Fruit fly (Drosophila melanogaster) whole organism, embryonic: ENCODE results near the gene Seipin.
A peak's percentile ranks its signal among the peaks of the same experiment; 100 is the strongest.

Experiments
- CG10321 ChIP-seq: fragments of 200-800 bp; sonication (Bioruptor generic); IDR thresholded peaks from 2 replicates; pipeline ENCODE4 v1.3.6; 2022; ENCODE audit warnings: missing biosample characterization, missing genetic modification characterization
- CG11085 ChIP-seq: fragments of 200-800 bp; sonication (Bioruptor generic); IDR thresholded peaks from 2 replicates; pipeline ENCODE4 v1.3.6; 2022; ENCODE audit warnings: missing biosample characterization, missing genetic modification characterization
- CG11560 ChIP-seq: fragments of 200-800 bp; sonication (Bioruptor generic); IDR thresholded peaks from 3 replicates; pipeline ENCODE4 v1.3.6; 2022; ENCODE audit warnings: missing biosample characterization, missing genetic modification characterization
- CG12071 ChIP-seq: fragments of 200-800 bp; sonication (Bioruptor generic); optimal IDR thresholded peaks from 3 replicates; lab custom pipeline; 2018; ENCODE audit warnings: missing biosample characterization, mild to moderate bottlenecking, missing genetic modification characterization
- CG1233 ChIP-seq: fragments of 200-800 bp; sonication (Bioruptor generic); optimal IDR thresholded peaks from 4 replicates; lab custom pipeline; 2018; ENCODE audit warnings: missing biosample characterization, mild to moderate bottlenecking, missing genetic modification characterization
- CG12391 ChIP-seq: fragments of 200-800 bp; sonication (Bioruptor generic); optimal IDR thresholded peaks from 3 replicates; lab custom pipeline; 2018; ENCODE audit warnings: missing biosample characterization, mild to moderate bottlenecking, missing genetic modification characterization, moderate library complexity
- CG12659 ChIP-seq: fragments of 200-800 bp; sonication (Bioruptor generic); optimal IDR thresholded peaks from 3 replicates; lab custom pipeline; 2017; ENCODE audit warnings: mild to moderate bottlenecking, missing biosample characterization, missing genetic modification reagents, missing genetic modification characterization
- CG13123 ChIP-seq: fragments of 200-800 bp; sonication (Bioruptor generic); optimal IDR thresholded peaks from 2 replicates; lab custom pipeline; 2016; ENCODE audit warnings: missing biosample characterization, missing genetic modification characterization
- CG1529 ChIP-seq: fragments of 200-800 bp; sonication (Bioruptor generic); optimal IDR thresholded peaks from 3 replicates; lab custom pipeline; 2018; ENCODE audit warnings: missing biosample characterization, missing genetic modification characterization
- CG15479 ChIP-seq: fragments of 200-800 bp; sonication (Bioruptor generic); optimal IDR thresholded peaks from 3 replicates; lab custom pipeline; 2019; ENCODE audit warnings: missing biosample characterization, mild to moderate bottlenecking, missing genetic modification characterization, moderate library complexity
- CG1603 ChIP-seq: fragments of 200-800 bp; sonication (Bioruptor generic); optimal IDR thresholded peaks from 2 replicates; lab custom pipeline; 2019; ENCODE audit warnings: missing biosample characterization, mild to moderate bottlenecking, missing genetic modification characterization, moderate library complexity
- CG17385 ChIP-seq: fragments of 200-800 bp; sonication (Bioruptor generic); optimal IDR thresholded peaks from 3 replicates; lab custom pipeline; 2018; ENCODE audit warnings: missing biosample characterization, mild to moderate bottlenecking, missing genetic modification characterization
- CG3281 ChIP-seq: fragments of 200-800 bp; sonication (Bioruptor generic); optimal IDR thresholded peaks from 3 replicates; lab custom pipeline; 2017; ENCODE audit warnings: missing biosample characterization, mild to moderate bottlenecking, missing genetic modification characterization
- CG34224 ChIP-seq: fragments of 200-800 bp; sonication (Bioruptor generic); IDR thresholded peaks from 3 replicates; pipeline ENCODE4 v1.3.6; 2022; ENCODE audit warnings: missing biosample characterization, missing genetic modification characterization; ENCODE audit not compliant: partially characterized antibody
- CG34376 ChIP-seq: fragments of 200-800 bp; sonication (Bioruptor generic); optimal IDR thresholded peaks from 2 replicates; lab custom pipeline; 2018; ENCODE audit warnings: missing biosample characterization, mild to moderate bottlenecking, missing genetic modification characterization
- CG34422 ChIP-seq: fragments of 200-800 bp; sonication (Bioruptor generic); IDR thresholded peaks from 3 replicates; pipeline ENCODE4 v1.3.6; 2022; ENCODE audit warnings: missing biosample characterization, missing genetic modification characterization
- CG5180 ChIP-seq: fragments of 200-800 bp; sonication (Bioruptor generic); optimal IDR thresholded peaks from 3 replicates; lab custom pipeline; 2017; ENCODE audit warnings: missing biosample characterization, missing genetic modification characterization, mild to moderate bottlenecking, moderate library complexity, missing genetic modification reagents
- CG6175 ChIP-seq: fragments of 200-800 bp; sonication (Bioruptor generic); IDR thresholded peaks from 3 replicates; pipeline ENCODE4 v1.3.6; 2022; ENCODE audit warnings: missing biosample characterization, missing genetic modification characterization
- CG6654 ChIP-seq: fragments of 200-800 bp; sonication (Bioruptor generic); optimal IDR thresholded peaks from 2 replicates; lab custom pipeline; 2017; ENCODE audit warnings: missing biosample characterization, mild to moderate bottlenecking, missing genetic modification characterization
- CG6791 ChIP-seq: fragments of 200-800 bp; sonication (Bioruptor generic); IDR thresholded peaks from 3 replicates; pipeline ENCODE4 v1.3.6; 2022; ENCODE audit warnings: missing biosample characterization, missing genetic modification characterization; ENCODE audit not compliant: partially characterized antibody
- CG7786 ChIP-seq: fragments of 200-800 bp; sonication (Bioruptor generic); optimal IDR thresholded peaks from 2 replicates; lab custom pipeline; 2016; ENCODE audit warnings: missing biosample characterization, missing genetic modification characterization
- CG9437 ChIP-seq: fragments of 200-800 bp; sonication (Bioruptor generic); optimal IDR thresholded peaks from 2 replicates; lab custom pipeline; 2018; ENCODE audit warnings: missing biosample characterization, mild to moderate bottlenecking, missing genetic modification characterization
- CG9609 ChIP-seq: fragments of 200-800 bp; sonication (Bioruptor generic); optimal IDR thresholded peaks from 3 replicates; lab custom pipeline; 2016; ENCODE audit warnings: missing biosample characterization, missing genetic modification characterization
- CG9817 ChIP-seq: fragments of 200-800 bp; sonication (Bioruptor generic); optimal IDR thresholded peaks from 2 replicates; lab custom pipeline; 2018; ENCODE audit warnings: missing biosample characterization, mild to moderate bottlenecking, missing genetic modification characterization, moderate library complexity
- CG9932 ChIP-seq: fragments of 200-800 bp; sonication (Bioruptor generic); IDR thresholded peaks from 2 replicates; pipeline ENCODE4 v1.3.6; 2022; ENCODE audit warnings: missing biosample characterization, missing genetic modification characterization
- Dp ChIP-seq: fragments of 200-800 bp; sonication (Bioruptor generic); optimal IDR thresholded peaks from 2 replicates; lab custom pipeline; 2018; ENCODE audit warnings: missing biosample characterization, mild to moderate bottlenecking, missing genetic modification characterization, moderate library complexity
- GATAe ChIP-seq: fragments of 200-800 bp; sonication (Bioruptor generic); conservative IDR thresholded peaks from 2 replicates; pipeline ENCODE4 v1.3.6; 2022; ENCODE audit warnings: missing biosample characterization, missing genetic modification characterization
- H15 ChIP-seq: fragments of 200-800 bp; sonication (Bioruptor generic); IDR thresholded peaks from 3 replicates; pipeline ENCODE4 v1.3.6; 2022; ENCODE audit warnings: missing biosample characterization, missing genetic modification characterization
- HHEX ChIP-seq: fragments of 200-800 bp; sonication (Bioruptor generic); optimal IDR thresholded peaks from 3 replicates; lab custom pipeline; 2017; ENCODE audit warnings: missing biosample characterization, mild to moderate bottlenecking, missing genetic modification characterization, missing genetic modification reagents
- HLHmδ ChIP-seq: fragments of 200-800 bp; sonication (Bioruptor generic); optimal IDR thresholded peaks from 2 replicates; lab custom pipeline; 2018; ENCODE audit warnings: missing biosample characterization, mild to moderate bottlenecking, missing genetic modification characterization, moderate library complexity
- Hmr ChIP-seq: fragments of 200-800 bp; sonication (Bioruptor generic); optimal IDR thresholded peaks from 3 replicates; lab custom pipeline; 2017; ENCODE audit warnings: mild to moderate bottlenecking, missing biosample characterization, missing genetic modification reagents, missing genetic modification characterization
- MTF-1 ChIP-seq: fragments of 200-800 bp; sonication (Bioruptor generic); optimal IDR thresholded peaks from 2 replicates; lab custom pipeline; 2018; ENCODE audit warnings: missing biosample characterization, mild to moderate bottlenecking, missing genetic modification characterization, borderline replicate concordance
- NK7.1 ChIP-seq: fragments of 200-800 bp; sonication (Bioruptor generic); optimal IDR thresholded peaks from 3 replicates; lab custom pipeline; 2016; ENCODE audit warnings: missing biosample characterization, missing genetic modification characterization
- Nf-YC ChIP-seq: fragments of 200-800 bp; optimal IDR thresholded peaks from 3 replicates; lab custom pipeline; 2019; ENCODE audit warnings: missing biosample characterization, mild to moderate bottlenecking, missing genetic modification characterization, moderate library complexity
- Rx ChIP-seq: fragments of 200-800 bp; sonication (Bioruptor generic); IDR thresholded peaks from 2 replicates; pipeline ENCODE4 v1.3.6; 2022; ENCODE audit warnings: missing biosample characterization, missing genetic modification characterization
- al ChIP-seq: fragments of 200-800 bp; sonication (Bioruptor generic); IDR thresholded peaks from 2 replicates; pipeline ENCODE4 v1.3.6; 2022; ENCODE audit warnings: missing biosample characterization, missing genetic modification characterization
- ase ChIP-seq: fragments of 200-800 bp; sonication (Bioruptor generic); IDR thresholded peaks from 3 replicates; pipeline ENCODE4 v1.3.6; 2022; ENCODE audit warnings: missing biosample characterization, missing genetic modification characterization
- bbx ChIP-seq: fragments of 200-800 bp; sonication (Bioruptor generic); IDR thresholded peaks from 2 replicates; pipeline ENCODE4 v1.3.6; 2022; ENCODE audit warnings: missing biosample characterization, missing genetic modification characterization; ENCODE audit not compliant: partially characterized antibody
- croc ChIP-seq: fragments of 200-800 bp; sonication (Bioruptor generic); conservative IDR thresholded peaks from 3 replicates; pipeline ENCODE4 v1.3.6; 2022; ENCODE audit warnings: missing biosample characterization, missing genetic modification characterization
- crol ChIP-seq: fragments of 200-800 bp; sonication (Bioruptor generic); IDR thresholded peaks from 2 replicates; pipeline ENCODE4 v1.3.6; 2022; ENCODE audit warnings: missing biosample characterization, missing genetic modification characterization
- crp ChIP-seq, 2 experiments: fragments of 200-800 bp; sonication (Bioruptor generic); optimal IDR thresholded peaks; 2 replicates in 1 of 2; 3 replicates in 1 of 2; lab custom pipeline; 2017; ENCODE audit warnings: missing biosample characterization in 2 of 2, missing genetic modification characterization in 2 of 2, mild to moderate bottlenecking in 1 of 2, moderate library complexity in 1 of 2
- dysf ChIP-seq: fragments of 200-800 bp; sonication (Bioruptor generic); IDR thresholded peaks from 3 replicates; pipeline ENCODE4 v1.3.6; 2022; ENCODE audit warnings: missing biosample characterization, missing genetic modification characterization
- gt ChIP-seq: fragments of 200-800 bp; sonication (Bioruptor generic); IDR thresholded peaks from 2 replicates; pipeline ENCODE4 v1.3.6; 2022; ENCODE audit warnings: missing biosample characterization, missing genetic modification characterization
- h ChIP-seq: fragments of >200 bp; optimal IDR thresholded peaks from 2 replicates; lab custom pipeline; 2017
- hbn ChIP-seq: fragments of 200-800 bp; sonication (Bioruptor generic); IDR thresholded peaks from 2 replicates; pipeline ENCODE4 v1.3.6; 2022; ENCODE audit warnings: missing biosample characterization, missing genetic modification characterization; ENCODE audit not compliant: partially characterized antibody
- lab ChIP-seq: fragments of 200-800 bp; sonication (Bioruptor generic); optimal IDR thresholded peaks from 3 replicates; lab custom pipeline; 2017; ENCODE audit warnings: missing biosample characterization, missing genetic modification characterization, mild to moderate bottlenecking, moderate library complexity, missing genetic modification reagents
- lola ChIP-seq, 3 experiments: fragments of >200 bp in 2 of 3; fragments of 200-800 bp in 1 of 3; sonication (Bioruptor generic) in 1 of 3; optimal IDR thresholded peaks; 2 replicates each; lab custom pipeline; 2017 to 2019; ENCODE audit warnings: missing biosample characterization in 3 of 3, missing genetic modification characterization in 3 of 3, mild to moderate bottlenecking in 1 of 3, moderate library complexity in 1 of 3
- pan ChIP-seq, 4 experiments: fragments of >200 bp in 3 of 4; fragments of 200-800 bp in 1 of 4; sonication (Bioruptor generic) in 1 of 4; optimal IDR thresholded peaks in 3 of 4; IDR thresholded peaks in 1 of 4; 2 replicates each; pipeline versions ENCODE4 v1.3.6 to Lab custom; 2017 to 2022; ENCODE audit warnings: missing biosample characterization in 2 of 4, missing genetic modification characterization in 2 of 4, mixed read lengths in 1 of 4
- pho ChIP-seq: fragments of 200-800 bp; sonication (Bioruptor generic); optimal IDR thresholded peaks from 2 replicates; lab custom pipeline; 2016; ENCODE audit warnings: missing biosample characterization, missing genetic modification characterization
- vfl ChIP-seq: fragments of 200-800 bp; sonication (Bioruptor generic); optimal IDR thresholded peaks from 2 replicates; lab custom pipeline; 2016; ENCODE audit warnings: missing biosample characterization, missing genetic modification characterization

Gene Seipin

DNA sequence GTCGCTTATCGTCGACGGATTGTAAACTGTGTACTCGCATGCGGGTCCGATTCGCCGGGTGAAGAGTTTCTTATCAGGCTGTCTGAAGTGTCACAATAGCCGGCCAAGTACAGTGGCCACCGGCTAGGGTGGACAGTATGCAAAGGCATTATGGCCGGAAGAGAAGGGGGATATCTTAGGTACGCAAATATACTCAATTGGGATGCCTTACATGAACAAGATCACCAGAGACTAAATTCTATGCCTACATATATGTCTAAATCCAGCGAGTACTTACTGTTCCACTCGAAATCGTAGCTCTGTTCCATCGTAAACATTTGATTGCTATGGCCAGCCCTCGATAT is 25.9 kb upstream of the Seipin start (continued):
- TF ChIP-seq HHEX (peak; percentile 92), lab (GFP tag; lab: Kevin White, UChicago) (peak; percentile 97), pan (optimal IDR thresholded peaks at IDR 0.05; lab: Kevin White, UChicago) (no peak), pan (GFP tag; optimal IDR thresholded peaks at IDR 0.05 in 1 of 2, IDR thresholded peaks at IDR 0.05 in 1 of 2) (peak in 1 of 2 experiments; percentile 96), CG5180 (GFP tag; lab: Kevin White, UChicago) (peak; percentile 73), Rx (GFP tag; lab: Robert Waterston, UW) (peak; percentile 93), CG12391 (tag; lab: Kevin White, UChicago) (peak; percentile 83), CG7786 (GFP tag; lab: Kevin White, UChicago) (peak; percentile 95), croc (GFP tag; lab: Robert Waterston, UW) (peak; percentile 81), MTF-1 (peak; percentile 74), CG9932 (GFP tag; lab: Robert Waterston, UW) (peak; percentile 94), CG11560 (peak; percentile 88), CG3281 (GFP tag; lab: Kevin White, UChicago) (peak; percentile 92), CG6654 (peak; percentile 71), CG15479 (GFP tag; lab: Kevin White, UChicago) (peak; percentile 42), NK7.1 (GFP tag; lab: Kevin White, UChicago) (peak; percentile 86), CG1529 (GFP tag; lab: Kevin White, UChicago) (peak; percentile 58), hbn (GFP tag; lab: Robert Waterston, UW) (no peak), HLHmδ (GFP tag; lab: Kevin White, UChicago) (no peak), CG9817 (tag; lab: Kevin White, UChicago) (peak; percentile 84), H15 (GFP tag; lab: Robert Waterston, UW) (peak; percentile 94), pho (GFP tag; lab: Kevin White, UChicago) (peak; percentile 90), CG9609 (peak; percentile 92), CG12659 (peak; percentile 93), Hmr (GFP tag; lab: Kevin White, UChicago) (peak; percentile 95), CG9437 (GFP tag; lab: Kevin White, UChicago) (peak; percentile 58), CG1603 (peak; percentile 94), Nf-YC (tag; lab: Kevin White, UChicago) (peak; percentile 61), dysf (peak; percentile 97), bbx (no peak), CG34422 (peak; percentile 98), CG1233 (peak; percentile 83), CG13123 (GFP tag; lab: Kevin White, UChicago) (peak; percentile 80), CG6175 (peak; percentile 93), crp (GFP tag; optimal IDR thresholded peaks at IDR 0.05; lab: Kevin White, UChicago) (peak in 1 of 2 experiments; percentile 39), ase (GFP tag; lab: Robert Waterston, UW) (peak; percentile 88), CG11085 (GFP tag; lab: Robert Waterston, UW) (peak; percentile 93), lola (GFP tag; optimal IDR thresholded peaks at IDR 0.05; lab: Kevin White, UChicago) (peak in 1 of 3 experiments; percentile 54), al (GFP tag; lab: Robert Waterston, UW) (peak; percentile 91), CG10321 (peak; percentile 66), Dp (no peak), CG6791 (GFP tag; lab: Robert Waterston, UW) (no peak), CG34224 (no peak), CG12071 (peak; percentile 96), GATAe (GFP tag; lab: Robert Waterston, UW) (peak; percentile 98), CG17385 (GFP tag; lab: Kevin White, UChicago) (peak; percentile 85), crol (GFP tag; lab: Robert Waterston, UW) (peak; percentile 55), CG34376 (peak; percentile 91), gt (peak; percentile 66), h (lab: Kevin White, UChicago) (no peak), vfl (GFP tag; lab: Kevin White, UChicago) (peak; percentile 84)
